Fruit fly (Drosophila melanogaster): ENCODE results near the gene Pus1.

The Pus1 gene

dm6 chr3R:20549855-20550603 is 42.4 kb downstream of the Pus1 start (continued):
- no peak for TF ChIP-seq Dll (GFP tag; IDR thresholded peaks at IDR 0.05; ENCODE audit: partially characterized antibody)
- TF ChIP-seq aop (GFP tag; IDR thresholded peaks at IDR 0.05) = no peak
- no peak for TF ChIP-seq CG9876 (GFP tag; optimal IDR thresholded peaks at IDR 0.05)
- peak; percentile 78 for TF ChIP-seq nom (GFP tag; optimal IDR thresholded peaks at IDR 0.05)
- TF ChIP-seq bbx (GFP tag; IDR thresholded peaks at IDR 0.05; ENCODE audit: partially characterized antibody) = no peak
- peak; percentile 88 for TF ChIP-seq Meics (GFP tag; optimal IDR thresholded peaks at IDR 0.05)
- peak; percentile 61 for TF ChIP-seq kah (GFP tag; optimal IDR thresholded peaks at IDR 0.05)
- TF ChIP-seq CG16813 (GFP tag; IDR thresholded peaks at IDR 0.05; ENCODE audit: partially characterized antibody) = no peak
- no peak for TF ChIP-seq CG7963 (GFP tag; IDR thresholded peaks at IDR 0.05; ENCODE audit: partially characterized antibody)
- TF ChIP-seq Gsc (GFP tag; IDR thresholded peaks at IDR 0.05) = no peak
- peak; percentile 70 for TF ChIP-seq tup (GFP tag; optimal IDR thresholded peaks at IDR 0.05)
- TF ChIP-seq CG7839 (tag; optimal IDR thresholded peaks at IDR 0.05) = peak; percentile 90
- no peak for TF ChIP-seq NC2α (GFP tag; optimal IDR thresholded peaks at IDR 0.05)
- TF ChIP-seq HmgD (GFP tag; optimal IDR thresholded peaks at IDR 0.05) = no peak
- no peak for TF ChIP-seq yki (optimal IDR thresholded peaks at IDR 0.05)
- TF ChIP-seq Lim3 (GFP tag; IDR thresholded peaks at IDR 0.05) = no peak; the same call in 1 of the 2 replicates
- peak; percentile 78 for TF ChIP-seq CG15601 (tag; optimal IDR thresholded peaks at IDR 0.05)
- peak; percentile 87 for TF ChIP-seq Atf6 (GFP tag; IDR thresholded peaks at IDR 0.05)
- peak; percentile 48; the same call in 1 of the 2 replicates for TF ChIP-seq Taf1 (GFP tag; IDR thresholded peaks at IDR 0.05)
- peak; percentile 85 for TF ChIP-seq CG32532 (GFP tag; IDR thresholded peaks at IDR 0.05)
- TF ChIP-seq Poxn (GFP tag; IDR thresholded peaks at IDR 0.05) = 0 out of 2 replicates have a peak, but pooled peaks have one; percentile 39
- peak; percentile 92 for TF ChIP-seq CG15269 (tag; optimal IDR thresholded peaks at IDR 0.05)
- peak; percentile 74 for TF ChIP-seq CG17568 (GFP tag; optimal IDR thresholded peaks at IDR 0.05)
- TF ChIP-seq mam (GFP tag; optimal IDR thresholded peaks at IDR 0.05) = peak; percentile 59
- TF ChIP-seq sens (GFP tag) = peak; percentile 91
- TF ChIP-seq unpg (GFP tag; optimal IDR thresholded peaks at IDR 0.05) = peak; percentile 88
- TF ChIP-seq br (optimal IDR thresholded peaks at IDR 0.05) = no peak
- TF ChIP-seq hth (optimal IDR thresholded peaks at IDR 0.05) = no peak
- TF ChIP-seq zen (tag; optimal IDR thresholded peaks at IDR 0.05) = peak; percentile 64
- peak; percentile 71 for TF ChIP-seq CG9437 (GFP tag; optimal IDR thresholded peaks at IDR 0.05)
- TF ChIP-seq Six4 (GFP tag; optimal IDR thresholded peaks at IDR 0.05) = peak; percentile 73
- TF ChIP-seq CG12155 (GFP tag; optimal IDR thresholded peaks at IDR 0.05) = peak; percentile 78
- peak; percentile 84 for TF ChIP-seq D19A (tag; optimal IDR thresholded peaks at IDR 0.05)
- TF ChIP-seq bowl (GFP tag; IDR thresholded peaks at IDR 0.05) = 0 out of 2 replicates have a peak, but pooled peaks have one; percentile 42
- TF ChIP-seq sug (tag; optimal IDR thresholded peaks at IDR 0.05) = peak; percentile 87
- peak; percentile 83 for TF ChIP-seq tio (GFP tag; optimal IDR thresholded peaks at IDR 0.05)
- peak; percentile 84 for TF ChIP-seq exex (tag; optimal IDR thresholded peaks at IDR 0.05)
- TF ChIP-seq CG11504 (tag; optimal IDR thresholded peaks at IDR 0.05) = peak; percentile 91
- peak; percentile 17 for TF ChIP-seq pho (GFP tag; optimal IDR thresholded peaks at IDR 0.05)
- peak; percentile 83 for TF ChIP-seq CG14710 (tag; optimal IDR thresholded peaks at IDR 0.05)
- no peak for TF ChIP-seq tx (GFP tag; optimal IDR thresholded peaks at IDR 0.05)
- TF ChIP-seq ato (GFP tag; IDR thresholded peaks at IDR 0.05; ENCODE audit: partially characterized antibody) = no peak
- TF ChIP-seq CG1024 (GFP tag; IDR thresholded peaks at IDR 0.05) = 0 out of 2 replicates have a peak, but pooled peaks have one; percentile 46
- peak; percentile 46 for TF ChIP-seq TFAM (GFP tag; optimal IDR thresholded peaks at IDR 0.05)
- TF ChIP-seq gsb (GFP tag; IDR thresholded peaks at IDR 0.05) = peak; percentile 84
- TF ChIP-seq Ptx1 (GFP tag; IDR thresholded peaks at IDR 0.05) = peak; percentile 91
- TF ChIP-seq nerfin-1 (tag; optimal IDR thresholded peaks at IDR 0.05) = peak; percentile 64
- TF ChIP-seq Sry-β (GFP tag; optimal IDR thresholded peaks at IDR 0.05) = no peak
- peak; percentile 78 for TF ChIP-seq Gug (GFP tag; IDR thresholded peaks at IDR 0.05)
- peak; percentile 60 for TF ChIP-seq grn (GFP tag; optimal IDR thresholded peaks at IDR 0.05)

All from whole organism, embryonic.